Worm (Caenorhabditis elegans) whole organism, mixed stage, embryonic: Measurements from ENCODE around the gene copz-1.

Source experiments
- M03D4.4 ChIP-seq: sonication (generic microtip); optimal IDR thresholded peaks from 2 replicates; lab custom pipeline; 2017; ENCODE audit warnings: mild to moderate bottlenecking, missing genetic modification characterization, missing compliant biosample characterization
- bed-3 ChIP-seq: fragments of 200-800 bp; sonication (Bioruptor generic); optimal IDR thresholded peaks from 3 replicates; lab custom pipeline; 2018; ENCODE audit warnings: mild to moderate bottlenecking, missing genetic modification characterization, moderate library complexity, missing compliant biosample characterization
- blmp-1 ChIP-seq: fragments of 150-350 bp; optimal IDR thresholded peaks from 2 replicates; lab custom pipeline; 2014; ENCODE audit warnings: missing biosample characterization, missing genetic modification characterization
- ceh-39 ChIP-seq: fragments of 150-350 bp; optimal IDR thresholded peaks from 2 replicates; lab custom pipeline; 2014; ENCODE audit warnings: missing biosample characterization, missing genetic modification characterization
- ceh-43 ChIP-seq: fragments of 200-800 bp; sonication (Bioruptor generic); optimal IDR thresholded peaks from 2 replicates; lab custom pipeline; 2018; ENCODE audit warnings: mild to moderate bottlenecking, missing genetic modification characterization, moderate library complexity, missing compliant biosample characterization
- ceh-83 ChIP-seq: fragments of 200-800 bp; sonication (Bioruptor generic); optimal IDR thresholded peaks from 2 replicates; lab custom pipeline; 2018; ENCODE audit warnings: mild to moderate bottlenecking, missing genetic modification characterization, missing compliant biosample characterization
- ces-1 ChIP-seq: fragments of 150-350 bp; optimal IDR thresholded peaks from 2 replicates; lab custom pipeline; 2014; ENCODE audit warnings: missing biosample characterization, missing genetic modification reagents, missing genetic modification characterization
- cnd-1 ChIP-seq: fragments of 200-800 bp; sonication (Bioruptor generic); optimal IDR thresholded peaks from 2 replicates; lab custom pipeline; 2018; ENCODE audit warnings: mild to moderate bottlenecking, missing genetic modification characterization, missing compliant biosample characterization
- drap-1 ChIP-seq: fragments of 200-800 bp; sonication (Bioruptor generic); optimal IDR thresholded peaks from 3 replicates; lab custom pipeline; 2018; ENCODE audit warnings: mild to moderate bottlenecking, missing genetic modification characterization, missing compliant biosample characterization
- elt-1 ChIP-seq: sonication (generic microtip); optimal IDR thresholded peaks from 2 replicates; lab custom pipeline; 2017; ENCODE audit warnings: missing genetic modification characterization, mild to moderate bottlenecking, missing compliant biosample characterization, antibody characterized with exemption, moderate library complexity, borderline replicate concordance; ENCODE audit not compliant: insufficient read depth
- elt-3 ChIP-seq: fragments of 150-350 bp; optimal IDR thresholded peaks from 2 replicates; lab custom pipeline; 2014; ENCODE audit warnings: missing biosample characterization, missing genetic modification characterization
- flh-1 ChIP-seq: fragments of 200-800 bp; sonication (Bioruptor generic); optimal IDR thresholded peaks from 2 replicates; lab custom pipeline; 2018; ENCODE audit warnings: mild to moderate bottlenecking, missing genetic modification characterization, moderate library complexity, missing compliant biosample characterization
- ham-2 ChIP-seq: fragments of 200-800 bp; sonication (Bioruptor generic); optimal IDR thresholded peaks from 2 replicates; lab custom pipeline; 2018; ENCODE audit warnings: mild to moderate bottlenecking, missing genetic modification characterization, missing compliant biosample characterization
- hlh-1 ChIP-seq: fragments of 150-350 bp; optimal IDR thresholded peaks from 2 replicates; lab custom pipeline; 2014; ENCODE audit warnings: missing biosample characterization, missing genetic modification reagents, missing genetic modification characterization
- lin-13 ChIP-seq: fragments of 150-350 bp; optimal IDR thresholded peaks from 2 replicates; lab custom pipeline; 2014; ENCODE audit warnings: missing biosample characterization, missing genetic modification characterization
- lin-32 ChIP-seq: fragments of 200-800 bp; sonication (Bioruptor generic); optimal IDR thresholded peaks from 2 replicates; lab custom pipeline; 2018; ENCODE audit warnings: mild to moderate bottlenecking, missing genetic modification characterization, missing compliant biosample characterization
- lsy-2 ChIP-seq: fragments of 150-350 bp; optimal IDR thresholded peaks from 2 replicates; lab custom pipeline; 2014; ENCODE audit warnings: missing biosample characterization, missing genetic modification characterization
- mab-5 ChIP-seq: fragments of 150-350 bp; optimal IDR thresholded peaks from 2 replicates; lab custom pipeline; 2014; ENCODE audit warnings: missing biosample characterization, missing genetic modification characterization
- mep-1 ChIP-seq: fragments of 150-350 bp; optimal IDR thresholded peaks from 2 replicates; lab custom pipeline; 2017; ENCODE audit warnings: missing biosample characterization, missing genetic modification reagents, missing genetic modification characterization, inconsistent platforms
- mls-2 ChIP-seq: sonication (generic microtip); optimal IDR thresholded peaks from 2 replicates; lab custom pipeline; 2016; ENCODE audit warnings: mild to moderate bottlenecking, missing genetic modification characterization, moderate library complexity, missing compliant biosample characterization
- nhr-12 ChIP-seq: fragments of 150-350 bp; optimal IDR thresholded peaks from 2 replicates; lab custom pipeline; 2014; ENCODE audit warnings: missing biosample characterization, missing genetic modification characterization
- nhr-2 ChIP-seq: fragments of 150-350 bp; optimal IDR thresholded peaks from 2 replicates; lab custom pipeline; 2014; ENCODE audit warnings: missing biosample characterization, missing genetic modification characterization
- nhr-237 ChIP-seq: fragments of 150-350 bp; optimal IDR thresholded peaks from 2 replicates; lab custom pipeline; 2014; ENCODE audit warnings: missing biosample characterization, missing genetic modification characterization
- nhr-28 ChIP-seq: fragments of 150-350 bp; optimal IDR thresholded peaks from 2 replicates; lab custom pipeline; 2014; ENCODE audit warnings: missing biosample characterization, missing genetic modification characterization
- nhr-76 ChIP-seq: sonication (generic microtip); optimal IDR thresholded peaks from 2 replicates; lab custom pipeline; 2017; ENCODE audit warnings: missing biosample characterization, missing genetic modification characterization
- pha-4 ChIP-seq: fragments of 150-350 bp; optimal IDR thresholded peaks from 2 replicates; lab custom pipeline; 2018; ENCODE audit warnings: missing biosample characterization, missing genetic modification reagents, missing genetic modification characterization
- sem-2 ChIP-seq: fragments of 200-800 bp; sonication (Bioruptor generic); optimal IDR thresholded peaks from 2 replicates; lab custom pipeline; 2018; ENCODE audit warnings: mild to moderate bottlenecking, missing genetic modification characterization, missing compliant biosample characterization
- snpc-4 ChIP-seq: fragments of 150-350 bp; optimal IDR thresholded peaks from 2 replicates; lab custom pipeline; 2014; ENCODE audit warnings: missing biosample characterization, missing genetic modification characterization
- sptf-1 ChIP-seq: sonication (generic microtip); optimal IDR thresholded peaks from 2 replicates; lab custom pipeline; 2017; ENCODE audit warnings: mild to moderate bottlenecking, missing genetic modification characterization, moderate library complexity, missing compliant biosample characterization
- tbx-8 ChIP-seq: fragments of 200-800 bp; sonication (Bioruptor generic); optimal IDR thresholded peaks from 2 replicates; lab custom pipeline; 2018; ENCODE audit warnings: mild to moderate bottlenecking, missing genetic modification characterization, moderate library complexity, missing compliant biosample characterization
- unc-120 ChIP-seq: sonication (generic microtip); optimal IDR thresholded peaks from 2 replicates; lab custom pipeline; 2017; ENCODE audit warnings: missing genetic modification characterization, missing compliant biosample characterization; ENCODE audit not compliant: poor library complexity, severe bottlenecking
- unc-39 ChIP-seq: fragments of 150-350 bp; optimal IDR thresholded peaks from 2 replicates; lab custom pipeline; 2014; ENCODE audit warnings: missing biosample characterization, missing genetic modification characterization
- unc-62 ChIP-seq: fragments of 150-350 bp; optimal IDR thresholded peaks from 2 replicates; lab custom pipeline; 2014; ENCODE audit warnings: missing biosample characterization, missing genetic modification reagents, missing genetic modification characterization
- zip-8 ChIP-seq: fragments of 150-350 bp; optimal IDR thresholded peaks from 2 replicates; lab custom pipeline; 2014; ENCODE audit warnings: missing biosample characterization, missing genetic modification characterization
- ztf-11 ChIP-seq: fragments of 150-350 bp; optimal IDR thresholded peaks from 2 replicates; lab custom pipeline; 2014; ENCODE audit warnings: missing biosample characterization, missing genetic modification characterization

The copz-1 gene

ce11 chrII:10872541-10872940 is at the start of gene copz-1, which contains the start of gene cyn-4:
copz-1 (plus strand) TSS chrII:10872879.
cyn-4 (minus strand) TSS chrII:10872611.
- no peak for TF ChIP-seq unc-120 (tag; lab: Kevin White, UChicago)
- TF ChIP-seq nhr-28 (tag; lab: Kevin White, UChicago), result no peak
- TF ChIP-seq nhr-2 (tag; lab: Kevin White, UChicago), result peak; percentile 2
- TF ChIP-seq flh-1 (GFP tag; lab: Kevin White, UChicago), result no peak
- TF ChIP-seq hlh-1 (tag; lab: Kevin White, UChicago), result peak; percentile 3
- TF ChIP-seq elt-3, result no peak
- no peak for TF ChIP-seq elt-1 (tag; lab: Kevin White, UChicago)
- TF ChIP-seq mls-2, result peak; percentile 41
- peak; percentile 49 for TF ChIP-seq sptf-1
- TF ChIP-seq nhr-237, result peak; percentile 28
- peak; percentile 81 for TF ChIP-seq ces-1 (GFP tag; lab: Kevin White, UChicago)
- TF ChIP-seq blmp-1 (tag; lab: Kevin White, UChicago), result no peak
- no peak for TF ChIP-seq nhr-12 (tag; lab: Kevin White, UChicago)
- no peak for TF ChIP-seq nhr-76 (tag; lab: Kevin White, UChicago)
- no peak for TF ChIP-seq bed-3
- TF ChIP-seq ceh-43 (GFP tag; lab: Kevin White, UChicago), result no peak
- no peak for TF ChIP-seq drap-1
- TF ChIP-seq mep-1 (tag; lab: Kevin White, UChicago), result peak; percentile 61
- peak; percentile 78 for TF ChIP-seq lsy-2 (tag; lab: Kevin White, UChicago)
- peak; percentile 43 for TF ChIP-seq lin-13 (tag; lab: Kevin White, UChicago)
- TF ChIP-seq lin-32 (GFP tag; lab: Kevin White, UChicago), result no peak
- TF ChIP-seq zip-8, result no peak
- TF ChIP-seq snpc-4 (tag; lab: Kevin White, UChicago), result no peak
- no peak for TF ChIP-seq tbx-8 (GFP tag; lab: Kevin White, UChicago)
- peak; percentile 75 for TF ChIP-seq pha-4 (tag; lab: Kevin White, UChicago)
- TF ChIP-seq ceh-39 (tag; lab: Kevin White, UChicago), result peak; percentile 67

- TF ChIP-seq ceh-39 (tag; lab: Kevin White, UChicago) (peak; percentile 14), ztf-11 (tag; lab: Kevin White, UChicago) (no peak), ces-1 (GFP tag; lab: Kevin White, UChicago) (peak; percentile 37), nhr-12 (tag; lab: Kevin White, UChicago) (no peak), ceh-43 (GFP tag; lab: Kevin White, UChicago) (no peak), bed-3 (no peak), mep-1 (tag; lab: Kevin White, UChicago) (peak; percentile 65), ham-2 (GFP tag; lab: Kevin White, UChicago) (no peak), elt-1 (tag; lab: Kevin White, UChicago) (no peak), sem-2 (GFP tag; lab: Kevin White, UChicago) (no peak), mab-5 (tag; lab: Kevin White, UChicago) (no peak), lsy-2 (tag; lab: Kevin White, UChicago) (peak; percentile 65), lin-13 (tag; lab: Kevin White, UChicago) (peak; percentile 45), elt-3 (no peak), ceh-83 (GFP tag; lab: Kevin White, UChicago) (no peak), snpc-4 (tag; lab: Kevin White, UChicago) (no peak), drap-1 (peak; percentile 36), pha-4 (tag; lab: Kevin White, UChicago) (peak; percentile 16), M03D4.4 (peak; percentile 24), unc-62 (GFP tag; lab: Kevin White, UChicago) (peak; percentile 5), nhr-237 (peak; percentile 12), cnd-1 (tag; lab: Kevin White, UChicago) (no peak), blmp-1 (tag; lab: Kevin White, UChicago) (no peak), zip-8 (no peak), hlh-1 (tag; lab: Kevin White, UChicago) (peak; percentile 29), flh-1 (GFP tag; lab: Kevin White, UChicago) (no peak), sptf-1 (peak; percentile 34), lin-32 (GFP tag; lab: Kevin White, UChicago) (no peak), unc-120 (tag; lab: Kevin White, UChicago) (no peak), tbx-8 (GFP tag; lab: Kevin White, UChicago) (no peak)
These were observed 48.6 kb upstream of the copz-1 start, which contains the start of the genes R06F6.12 and mix-1 for ce11 chrII:10824046-10824445. R06F6.12 (minus strand) TSS chrII:10824081. mix-1 (plus strand) TSS chrII:10824246.

- TF ChIP-seq snpc-4 (tag; lab: Kevin White, UChicago) (no peak), ceh-39 (tag; lab: Kevin White, UChicago) (no peak), ztf-11 (tag; lab: Kevin White, UChicago) (no peak), lin-32 (GFP tag; lab: Kevin White, UChicago) (no peak), tbx-8 (GFP tag; lab: Kevin White, UChicago) (no peak), mep-1 (tag; lab: Kevin White, UChicago) (no peak), mab-5 (tag; lab: Kevin White, UChicago) (no peak), lin-13 (tag; lab: Kevin White, UChicago) (no peak), nhr-28 (tag; lab: Kevin White, UChicago) (no peak), flh-1 (GFP tag; lab: Kevin White, UChicago) (no peak), unc-120 (tag; lab: Kevin White, UChicago) (no peak), M03D4.4 (no peak), elt-1 (tag; lab: Kevin White, UChicago) (no peak), unc-39 (no peak)
- TF ChIP-seq, all 35 proteins: peak for 0
These were observed 43.6 kb upstream of the copz-1 start, which contains the start of gene VM106R.1 for ce11 chrII:10829081-10829480. VM106R.1 (minus strand) TSS chrII:10829181.
